Worm (Caenorhabditis elegans) whole organism, early embryonic: ENCODE data around the gene nhr-142.

Experiments used
- B0310.2 ChIP-seq: sonication (generic microtip); optimal IDR thresholded peaks from 2 replicates; lab custom pipeline; 2016; ENCODE audit warnings: mild to moderate bottlenecking, missing genetic modification characterization, missing compliant biosample characterization
- F13C5.2 ChIP-seq: sonication (generic microtip); optimal IDR thresholded peaks from 2 replicates; lab custom pipeline; 2017; ENCODE audit warnings: mild to moderate bottlenecking, missing genetic modification characterization, inconsistent platforms, missing compliant biosample characterization
- aly-1 ChIP-seq: sonication (generic microtip); optimal IDR thresholded peaks from 2 replicates; lab custom pipeline; 2016; ENCODE audit warnings: missing genetic modification characterization, missing compliant biosample characterization
- ama-1 ChIP-seq: fragments of 150-350 bp; optimal IDR thresholded peaks from 2 replicates; lab custom pipeline; 2014
- ceh-13 ChIP-seq: fragments of 200-800 bp; sonication (Bioruptor generic); optimal IDR thresholded peaks from 2 replicates; lab custom pipeline; 2018; ENCODE audit warnings: mild to moderate bottlenecking, missing genetic modification characterization, missing compliant biosample characterization
- ceh-36 ChIP-seq: sonication (generic microtip); optimal IDR thresholded peaks from 2 replicates; lab custom pipeline; 2016; ENCODE audit warnings: missing genetic modification characterization, inconsistent platforms, missing compliant biosample characterization
- ets-7 ChIP-seq: sonication (generic microtip); optimal IDR thresholded peaks from 2 replicates; lab custom pipeline; 2016; ENCODE audit warnings: missing genotype, missing genetic modification characterization, missing compliant biosample characterization
- flt-1 ChIP-seq: fragments of 200-800 bp; sonication (Bioruptor generic); IDR thresholded peaks from 2 replicates; pipeline ENCODE4 v1.3.6; 2022; ENCODE audit warnings: missing genetic modification characterization, missing compliant biosample characterization
- hmbx-1 ChIP-seq: sonication (generic microtip); optimal IDR thresholded peaks from 2 replicates; lab custom pipeline; 2016; ENCODE audit warnings: mild to moderate bottlenecking, missing genetic modification characterization, missing compliant biosample characterization
- hmg-4 ChIP-seq: fragments of 200-800 bp; sonication (Bioruptor generic); optimal IDR thresholded peaks from 2 replicates; lab custom pipeline; 2018; ENCODE audit warnings: mild to moderate bottlenecking, missing genetic modification characterization, missing compliant biosample characterization
- hnd-1 ChIP-seq: sonication (generic microtip); optimal IDR thresholded peaks from 2 replicates; lab custom pipeline; 2016; ENCODE audit warnings: missing genetic modification characterization, missing compliant biosample characterization
- pes-1 ChIP-seq: fragments of 200-800 bp; sonication (Bioruptor generic); IDR thresholded peaks from 2 replicates; pipeline ENCODE4 v1.3.6; 2022; ENCODE audit warnings: missing genetic modification reagents, missing genetic modification characterization, missing compliant biosample characterization
- scrt-1 ChIP-seq: fragments of 200-800 bp; sonication (Bioruptor generic); IDR thresholded peaks from 2 replicates; pipeline ENCODE4 v1.3.6; 2022; ENCODE audit warnings: missing genetic modification characterization, missing compliant biosample characterization
- sea-1 ChIP-seq: fragments of 200-800 bp; sonication (Bioruptor generic); conservative IDR thresholded peaks from 2 replicates; pipeline ENCODE4 v1.3.6; 2022; ENCODE audit warnings: missing genetic modification characterization, missing compliant biosample characterization
- tbx-11 ChIP-seq: fragments of 200-800 bp; sonication (Bioruptor generic); IDR thresholded peaks from 2 replicates; pipeline ENCODE4 v1.3.6; 2022; ENCODE audit warnings: missing genetic modification characterization, missing compliant biosample characterization
- tbx-37 ChIP-seq: fragments of 200-800 bp; sonication (Bioruptor generic); conservative IDR thresholded peaks from 2 replicates; pipeline ENCODE4 v1.3.6; 2022; ENCODE audit warnings: missing genetic modification reagents, missing genetic modification characterization, missing compliant biosample characterization
- tra-4 ChIP-seq: sonication (generic microtip); optimal IDR thresholded peaks from 2 replicates; lab custom pipeline; 2017; ENCODE audit warnings: missing genetic modification characterization, missing compliant biosample characterization

The nhr-142 gene

ce11 chrV:5813060-5813659 lies 22.8 kb upstream of the nhr-142 start, which contains the start of gene ZC250.4:
Gene ZC250.4, minus strand, starts transcription at chrV:5813137.
- TF ChIP-seq tbx-37 (GFP tag; lab: Robert Waterston, UW) (no peak), B0310.2 (tag; lab: Kevin White, UChicago) (no peak), tra-4 (no peak), ceh-36 (tag; lab: Kevin White, UChicago) (no peak), ama-1 (lab: Kevin White, UChicago) (no peak)

ce11 chrV:5805467-5805866 lies 15.1 kb upstream of the nhr-142 start, which contains the start of gene ZC250.5:
Gene ZC250.5, plus strand, starts transcription at chrV:5805767.
- TF ChIP-seq scrt-1 (GFP tag; lab: Robert Waterston, UW) (no peak), pes-1 (GFP tag; lab: Robert Waterston, UW) (no peak), ama-1 (lab: Kevin White, UChicago) (no peak), hmg-4 (GFP tag; lab: Kevin White, UChicago) (no peak), sea-1 (GFP tag; lab: Robert Waterston, UW) (no peak), F13C5.2 (tag; lab: Kevin White, UChicago) (no peak), tbx-37 (GFP tag; lab: Robert Waterston, UW) (no peak), tbx-11 (no peak), aly-1 (tag; lab: Kevin White, UChicago) (no peak), ceh-36 (tag; lab: Kevin White, UChicago) (no peak), B0310.2 (tag; lab: Kevin White, UChicago) (no peak), ets-7 (no peak), hnd-1 (tag; lab: Kevin White, UChicago) (no peak), flt-1 (GFP tag; lab: Robert Waterston, UW) (no peak), hmbx-1 (no peak), ceh-13 (GFP tag; lab: Kevin White, UChicago) (no peak), tra-4 (no peak)

DNA sequence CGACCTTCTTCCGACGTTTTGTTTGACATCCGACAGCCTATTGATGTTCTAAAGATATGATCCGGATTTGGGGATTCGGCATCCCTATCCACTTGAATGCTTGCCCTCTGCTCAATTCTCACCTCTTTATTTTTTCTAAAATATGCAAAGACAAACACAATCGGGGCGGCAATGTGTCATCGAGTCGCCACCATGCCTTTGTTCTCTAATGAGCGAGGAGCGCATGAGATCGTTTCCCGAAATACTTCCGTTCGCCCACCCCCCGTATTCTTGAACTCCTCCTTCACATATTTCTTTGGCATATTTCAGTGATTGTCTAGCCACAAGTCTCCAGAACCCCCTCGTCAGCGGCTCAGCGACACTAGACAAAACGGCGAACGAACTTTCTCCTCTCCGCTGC lies 9.0 kb upstream of the nhr-142 start, which contains the start of gene cyn-17:
Gene cyn-17 (plus strand): TSS at position 301 of the 400 bp plus-strand sequence.
- TF ChIP-seq pes-1 (GFP tag; lab: Robert Waterston, UW) (no peak), sea-1 (GFP tag; lab: Robert Waterston, UW) (no peak), tbx-37 (GFP tag; lab: Robert Waterston, UW) (no peak), ceh-13 (GFP tag; lab: Kevin White, UChicago) (no peak), hmbx-1 (no peak), ceh-36 (tag; lab: Kevin White, UChicago) (no peak), flt-1 (GFP tag; lab: Robert Waterston, UW) (no peak), F13C5.2 (tag; lab: Kevin White, UChicago) (no peak), hnd-1 (tag; lab: Kevin White, UChicago) (no peak), ets-7 (no peak), B0310.2 (tag; lab: Kevin White, UChicago) (no peak), scrt-1 (GFP tag; lab: Robert Waterston, UW) (no peak), tra-4 (no peak), aly-1 (tag; lab: Kevin White, UChicago) (no peak), ama-1 (lab: Kevin White, UChicago) (no peak), hmg-4 (GFP tag; lab: Kevin White, UChicago) (no peak), tbx-11 (no peak)

DNA sequence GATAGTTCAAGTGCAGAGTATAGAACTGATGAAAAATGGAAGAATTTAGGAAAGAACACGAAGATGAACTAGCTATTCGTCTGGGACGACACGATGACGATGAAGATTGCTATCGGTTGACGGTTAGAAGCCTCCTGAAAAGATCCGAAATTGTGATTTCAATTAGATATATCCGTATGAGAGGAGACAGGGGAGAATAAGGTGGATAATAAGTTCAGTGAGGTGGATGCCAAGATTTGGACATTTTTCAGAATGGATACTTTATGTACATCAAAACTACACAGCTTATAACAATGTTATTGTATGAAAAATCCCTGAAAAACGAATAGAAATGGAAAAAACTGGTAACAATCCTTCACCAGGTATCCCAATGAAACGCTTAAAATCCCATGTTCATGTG lies 7.8 kb upstream of the nhr-142 start, which contains the start of gene nstp-3:
Gene nstp-3 (minus strand): TSS at position 101 of the 400 bp plus-strand sequence.
- TF ChIP-seq hnd-1 (tag; lab: Kevin White, UChicago), result no peak
- no peak for TF ChIP-seq hmg-4 (GFP tag; lab: Kevin White, UChicago)
- TF ChIP-seq aly-1 (tag; lab: Kevin White, UChicago), result no peak

DNA sequence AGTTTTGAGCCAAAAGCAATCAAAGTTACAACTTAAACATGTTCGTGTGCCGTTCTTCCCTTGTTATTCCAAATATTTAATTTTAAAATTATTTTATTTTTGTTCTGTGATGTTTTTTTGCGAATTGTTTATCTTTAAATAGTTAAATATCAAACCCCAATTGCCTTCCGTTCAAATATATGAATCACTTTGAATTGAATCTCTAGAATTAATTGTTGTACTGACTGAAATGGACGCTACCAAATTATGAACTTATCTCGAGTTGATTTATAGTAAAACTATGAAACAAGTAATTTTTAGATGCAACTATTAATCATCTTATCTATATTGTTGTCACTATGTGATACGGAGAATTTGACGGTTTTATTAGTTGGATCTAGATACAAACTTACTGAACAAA lies 1.7 kb upstream of the nhr-142 start, which contains the start of gene ZC250.2:
Gene ZC250.2 (plus strand): TSS at position 301 of the 400 bp plus-strand sequence.
- TF ChIP-seq tra-4 (no peak), F13C5.2 (tag; lab: Kevin White, UChicago) (no peak), hmg-4 (GFP tag; lab: Kevin White, UChicago) (no peak), tbx-11 (no peak), hnd-1 (tag; lab: Kevin White, UChicago) (no peak), ceh-36 (tag; lab: Kevin White, UChicago) (no peak), sea-1 (GFP tag; lab: Robert Waterston, UW) (no peak), aly-1 (tag; lab: Kevin White, UChicago) (no peak), pes-1 (GFP tag; lab: Robert Waterston, UW) (no peak), ama-1 (lab: Kevin White, UChicago) (no peak)

DNA sequence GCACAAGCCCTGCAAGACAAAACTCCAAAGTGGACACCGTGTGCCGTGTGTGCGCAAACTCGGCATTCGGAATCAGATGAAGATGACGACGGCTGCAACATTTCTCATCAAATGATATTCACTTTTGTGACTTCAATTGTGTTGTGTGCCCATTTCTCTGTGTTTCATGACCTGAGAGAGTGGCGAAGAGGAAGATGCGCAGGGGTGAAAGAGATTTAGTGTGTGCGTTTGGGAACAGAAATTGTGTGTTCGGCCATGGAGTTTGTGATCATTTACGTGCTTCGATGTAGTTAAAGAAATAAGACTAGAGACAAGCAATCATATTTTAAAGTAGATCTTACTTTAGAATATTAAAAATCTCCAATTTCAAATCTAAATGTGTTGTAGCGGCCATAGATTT lies 1.7 kb downstream of the nhr-142 start:
- TF ChIP-seq hmbx-1 (no peak), ama-1 (lab: Kevin White, UChicago) (no peak), tbx-37 (GFP tag; lab: Robert Waterston, UW) (no peak), sea-1 (GFP tag; lab: Robert Waterston, UW) (no peak), hmg-4 (GFP tag; lab: Kevin White, UChicago) (no peak), F13C5.2 (tag; lab: Kevin White, UChicago) (no peak), aly-1 (tag; lab: Kevin White, UChicago) (no peak), pes-1 (GFP tag; lab: Robert Waterston, UW) (no peak), ets-7 (no peak), ceh-36 (tag; lab: Kevin White, UChicago) (no peak)

ce11 chrV:5785372-5785771 lies 5.0 kb downstream of the nhr-142 start, which contains the start of gene F44E7.7:
Gene F44E7.7, minus strand, starts transcription at chrV:5785472.
- no peak for TF ChIP-seq tra-4
- TF ChIP-seq flt-1 (GFP tag; lab: Robert Waterston, UW), result no peak
- TF ChIP-seq pes-1 (GFP tag; lab: Robert Waterston, UW), result no peak
